Fruit fly (Drosophila melanogaster): Measurements from ENCODE around the gene CG18789.

DNA sequence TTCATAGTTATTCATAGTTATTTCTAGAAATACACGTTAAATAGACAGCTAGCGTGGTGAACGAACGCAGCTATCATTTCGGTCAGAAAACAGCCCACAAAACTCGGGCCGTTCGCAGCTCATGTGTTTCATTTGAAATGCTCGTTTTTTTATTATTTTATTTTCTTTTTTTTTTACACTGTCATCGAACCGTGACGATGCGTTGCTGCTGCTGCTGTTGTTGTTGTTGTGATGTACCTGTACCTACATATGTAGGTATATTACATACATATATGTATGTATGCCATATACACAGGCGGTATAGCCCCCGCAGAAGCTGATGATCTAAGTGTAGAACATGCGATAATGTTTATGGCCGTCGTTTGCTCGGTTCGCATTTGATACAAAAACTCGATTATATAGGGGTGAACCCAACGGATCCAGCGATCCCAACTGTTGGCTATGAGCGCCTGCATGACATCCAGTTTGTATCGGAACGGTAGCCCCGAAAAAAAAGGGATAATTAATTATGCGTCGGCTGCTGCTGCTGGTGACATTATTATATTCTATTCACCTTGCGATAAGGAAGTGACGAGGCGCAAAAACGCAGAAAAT, 22.0 kb downstream of the CG18789 start:
- TF ChIP-seq CG1620 (GFP tag; optimal IDR thresholded peaks at IDR 0.05) (no peak), CG12768 (GFP tag; optimal IDR thresholded peaks at IDR 0.05) (no peak), CG7101 (tag; optimal IDR thresholded peaks at IDR 0.05) (no peak), CG33017 (tag; optimal IDR thresholded peaks at IDR 0.05) (no peak), Mnt (GFP tag; optimal IDR thresholded peaks at IDR 0.05) (no peak), cic (GFP tag; optimal IDR thresholded peaks at IDR 0.05) (no peak), kay (GFP tag; ENCODE audit: borderline replicate concordance) (no peak), ovo (GFP tag; optimal IDR thresholded peaks at IDR 0.05) (no peak), toe (GFP tag; optimal IDR thresholded peaks at IDR 0.05) (no peak), Crg-1 (GFP tag; optimal IDR thresholded peaks at IDR 0.05) (no peak), tj (GFP tag; optimal IDR thresholded peaks at IDR 0.05) (no peak), cnc (optimal IDR thresholded peaks at IDR 0.05) (no peak)
